Fruit fly (Drosophila melanogaster) whole organism, adult: ENCODE results near the gene CG31533.

Experiments used
- CG12768 ChIP-seq: fragments of 200-800 bp; sonication (Bioruptor generic); optimal IDR thresholded peaks from 2 replicates; lab custom pipeline; 2017; ENCODE audit warnings: missing biosample characterization, missing genetic modification characterization, mild to moderate bottlenecking, moderate library complexity, missing genetic modification reagents
- CG5204 ChIP-seq: fragments of 200-800 bp; sonication (Bioruptor generic); optimal IDR thresholded peaks from 2 replicates; lab custom pipeline; 2016; ENCODE audit warnings: missing biosample characterization, missing genetic modification characterization
- CG7045 ChIP-seq: fragments of 200-800 bp; sonication (Bioruptor generic); optimal IDR thresholded peaks from 2 replicates; lab custom pipeline; 2017; ENCODE audit warnings: missing biosample characterization, mild to moderate bottlenecking, missing genetic modification characterization
- Crg-1 ChIP-seq: fragments of 200-800 bp; sonication (Bioruptor generic); optimal IDR thresholded peaks from 2 replicates; lab custom pipeline; 2016; ENCODE audit warnings: missing biosample characterization, missing genetic modification characterization
- Hr96 ChIP-seq: fragments of 200-800 bp; sonication (Bioruptor generic); optimal IDR thresholded peaks from 2 replicates; lab custom pipeline; 2016; ENCODE audit warnings: missing biosample characterization, missing genetic modification characterization
- Mnt ChIP-seq: fragments of 200-800 bp; sonication (Bioruptor generic); optimal IDR thresholded peaks from 2 replicates; lab custom pipeline; 2016; ENCODE audit warnings: missing biosample characterization, mild to moderate bottlenecking, missing genetic modification characterization
- bab1 ChIP-seq: fragments of 200-800 bp; sonication (Bioruptor generic); optimal IDR thresholded peaks from 3 replicates; lab custom pipeline; 2019; ENCODE audit warnings: missing biosample characterization, mild to moderate bottlenecking, missing genetic modification characterization, moderate library complexity
- kay ChIP-seq: fragments of 200-800 bp; sonication (Bioruptor generic); peaks from one replicate; lab custom pipeline; 2016; ENCODE audit warnings: missing biosample characterization, missing genetic modification characterization, borderline replicate concordance
- ovo ChIP-seq: fragments of 200-800 bp; sonication (Bioruptor generic); optimal IDR thresholded peaks from 2 replicates; lab custom pipeline; 2016; ENCODE audit warnings: missing biosample characterization, missing genetic modification characterization
- pad ChIP-seq: fragments of 200-800 bp; sonication (Bioruptor generic); optimal IDR thresholded peaks from 3 replicates; lab custom pipeline; 2017; ENCODE audit warnings: missing biosample characterization, missing genetic modification characterization, mild to moderate bottlenecking, moderate library complexity, missing genetic modification reagents
- tj ChIP-seq: fragments of 200-800 bp; sonication (Bioruptor generic); optimal IDR thresholded peaks from 3 replicates; lab custom pipeline; 2017; ENCODE audit warnings: missing biosample characterization, mild to moderate bottlenecking, missing genetic modification characterization, moderate library complexity

- TF ChIP-seq kay (no peak), tj (GFP tag; lab: Kevin White, UChicago) (no peak), pad (GFP tag; lab: Kevin White, UChicago) (no peak), CG7045 (no peak), CG5204 (GFP tag; lab: Kevin White, UChicago) (no peak), CG12768 (GFP tag; lab: Kevin White, UChicago) (no peak), ovo (no peak), Crg-1 (no peak), bab1 (no peak), Mnt (GFP tag; lab: Kevin White, UChicago) (no peak), Hr96 (no peak)
These were observed 2.9 kb upstream of the CG31533 start, which contains the start of gene CG31327 for dm6 chr3R:14160178-14160577.
